Worm (Caenorhabditis elegans) whole organism, late embryonic: ENCODE data around the gene Y32B12C.1.
"Not testable (repeated sequence)": the region's sequence is repeated elsewhere in the genome, so short reads cannot be mapped to it uniquely, and the experiment has no call there.

Experiments
- ceh-34 ChIP-seq: sonication (generic microtip); optimal IDR thresholded peaks from 2 replicates; lab custom pipeline; 2016; ENCODE audit warnings: mild to moderate bottlenecking, missing genetic modification characterization, missing compliant biosample characterization
- ceh-6 ChIP-seq: fragments of 200-800 bp; sonication (Bioruptor generic); optimal IDR thresholded peaks from 2 replicates; lab custom pipeline; 2018; ENCODE audit warnings: mild to moderate bottlenecking, missing genetic modification characterization, missing compliant biosample characterization
- ceh-9 ChIP-seq: sonication (generic microtip); optimal IDR thresholded peaks from 2 replicates; lab custom pipeline; 2016; ENCODE audit warnings: mild to moderate bottlenecking, missing genetic modification characterization, inconsistent platforms, missing compliant biosample characterization
- dve-1 ChIP-seq: sonication (generic microtip); optimal IDR thresholded peaks from 2 replicates; lab custom pipeline; 2017; ENCODE audit warnings: antibody characterized with exemption, mild to moderate bottlenecking, missing genetic modification characterization, missing compliant biosample characterization
- elt-2 ChIP-seq: sonication (generic microtip); optimal IDR thresholded peaks from 2 replicates; lab custom pipeline; 2016; ENCODE audit warnings: missing genetic modification reagents, missing genetic modification characterization, missing compliant biosample characterization
- eyg-1 ChIP-seq: sonication (generic microtip); optimal IDR thresholded peaks from 2 replicates; lab custom pipeline; 2016; ENCODE audit warnings: missing genotype, missing genetic modification characterization, missing compliant biosample characterization
- lin-11 ChIP-seq: fragments of 200-800 bp; sonication (Bioruptor generic); optimal IDR thresholded peaks from 2 replicates; lab custom pipeline; 2018; ENCODE audit warnings: mild to moderate bottlenecking, missing genetic modification characterization, missing compliant biosample characterization
- nhr-11 ChIP-seq: fragments of 150-350 bp; optimal IDR thresholded peaks from 2 replicates; lab custom pipeline; 2014; ENCODE audit warnings: missing biosample characterization, missing genetic modification characterization
- pha-4 ChIP-seq: fragments of 150-350 bp; optimal IDR thresholded peaks from 2 replicates; lab custom pipeline; 2018; ENCODE audit warnings: missing biosample characterization, missing genetic modification reagents, missing genetic modification characterization
- rnt-1 ChIP-seq: sonication (generic microtip); optimal IDR thresholded peaks from 2 replicates; lab custom pipeline; 2016; ENCODE audit warnings: missing genetic modification characterization, missing compliant biosample characterization
- tbx-2 ChIP-seq: sonication (generic microtip); optimal IDR thresholded peaks from 2 replicates; lab custom pipeline; 2016; ENCODE audit warnings: missing genetic modification characterization, missing compliant biosample characterization
- unc-42 ChIP-seq: sonication (generic microtip); optimal IDR thresholded peaks from 2 replicates; lab custom pipeline; 2016; ENCODE audit warnings: missing genotype, missing genetic modification characterization, missing compliant biosample characterization
- unc-55 ChIP-seq: sonication (generic microtip); optimal IDR thresholded peaks from 2 replicates; lab custom pipeline; 2017; ENCODE audit warnings: missing biosample characterization, missing genetic modification reagents, missing genetic modification characterization

- TF ChIP-seq eyg-1 (tag; lab: Kevin White, UChicago); nhr-11 (tag; lab: Kevin White, UChicago); elt-2; tbx-2 (tag; lab: Kevin White, UChicago); pha-4 (tag; lab: Kevin White, UChicago); ceh-34 (tag; lab: Kevin White, UChicago); unc-42 (tag; lab: Kevin White, UChicago); ceh-6 (GFP tag; lab: Kevin White, UChicago); rnt-1 (tag; lab: Kevin White, UChicago); ceh-9 (tag; lab: Kevin White, UChicago); dve-1 (tag; lab: Kevin White, UChicago); lin-11; unc-55 (GFP tag; lab: Kevin White, UChicago): not testable (repeated sequence)
Measured at ce11 chrV:16654242-16654641, 47.8 kb downstream of the Y32B12C.1 start, which contains the start of gene W06G6.15.
